Worm (Caenorhabditis elegans) whole organism, L4/young adult: ENCODE results near the gene srlf-9.
"Not testable (repeated sequence)": the region's sequence is repeated elsewhere in the genome, so short reads cannot be mapped to it uniquely, and the experiment has no call there.

Source experiments
- W03F9.2 ChIP-seq: fragments of 150-350 bp; optimal IDR thresholded peaks from 2 replicates; lab custom pipeline; 2014; ENCODE audit warnings: missing biosample characterization, missing genetic modification characterization
- dao-5 ChIP-seq: sonication (generic microtip); optimal IDR thresholded peaks from 2 replicates; lab custom pipeline; 2016; ENCODE audit warnings: missing genotype, missing genetic modification characterization, moderate library complexity, missing compliant biosample characterization
- him-1 ChIP-seq: sonication (generic microtip); optimal IDR thresholded peaks from 2 replicates; lab custom pipeline; 2016; ENCODE audit warnings: missing genotype, missing genetic modification reagents, missing genetic modification characterization, missing compliant biosample characterization

The srlf-9 gene

DNA sequence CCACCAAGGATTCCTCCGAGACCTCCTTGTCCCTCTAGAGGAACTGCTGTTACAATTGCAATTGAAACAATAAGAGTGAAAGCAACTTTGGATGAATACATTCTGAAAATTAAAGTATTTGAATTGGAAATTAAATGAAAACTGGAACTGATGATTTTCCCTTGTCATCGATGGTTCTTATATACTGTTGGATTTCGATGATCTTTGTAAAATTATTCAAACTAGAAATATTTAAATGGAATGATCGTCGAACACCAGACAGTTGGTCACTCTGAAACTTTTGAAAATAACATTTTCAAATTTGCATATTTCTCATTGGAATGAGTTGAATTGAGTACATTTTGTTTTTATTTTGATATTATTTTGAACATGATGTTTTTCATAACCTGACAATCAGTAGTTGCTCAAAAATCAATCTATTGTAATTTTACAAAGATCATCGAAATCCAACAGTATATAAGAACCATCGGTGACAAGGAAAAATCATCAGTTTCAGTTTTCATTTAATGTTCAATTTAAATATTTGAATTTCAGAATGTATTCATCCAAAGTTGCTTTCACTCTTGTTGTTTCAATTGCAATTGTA is at the start of gene srlf-9, which contains the start of gene srlf-10:
Gene srlf-9, minus strand, starts transcription at position 101 of the 586 bp plus-strand sequence.
Gene srlf-10, plus strand, starts transcription at position 536 of the 586 bp plus-strand sequence.
- TF ChIP-seq dao-5 (tag; lab: Kevin White, UChicago); W03F9.2; him-1 (tag; lab: Kevin White, UChicago): not testable (repeated sequence)

- TF ChIP-seq W03F9.2 = no peak
- no peak for TF ChIP-seq dao-5 (tag; lab: Kevin White, UChicago)
- no peak for TF ChIP-seq him-1 (tag; lab: Kevin White, UChicago)
Observed at ce11 chrIII:13439415-13439814, 37.8 kb upstream of the srlf-9 start, which contains the start of gene ciao-2B. ciao-2B (minus strand) TSS chrIII:13439544.

ce11 chrIII:13436843-13437242 is 35.3 kb upstream of the srlf-9 start, which contains the start of gene F45G2.9:
F45G2.9 (minus strand) TSS chrIII:13436943.
- no peak for TF ChIP-seq W03F9.2
- TF ChIP-seq him-1 (tag; lab: Kevin White, UChicago) = no peak
- TF ChIP-seq dao-5 (tag; lab: Kevin White, UChicago) = no peak

DNA sequence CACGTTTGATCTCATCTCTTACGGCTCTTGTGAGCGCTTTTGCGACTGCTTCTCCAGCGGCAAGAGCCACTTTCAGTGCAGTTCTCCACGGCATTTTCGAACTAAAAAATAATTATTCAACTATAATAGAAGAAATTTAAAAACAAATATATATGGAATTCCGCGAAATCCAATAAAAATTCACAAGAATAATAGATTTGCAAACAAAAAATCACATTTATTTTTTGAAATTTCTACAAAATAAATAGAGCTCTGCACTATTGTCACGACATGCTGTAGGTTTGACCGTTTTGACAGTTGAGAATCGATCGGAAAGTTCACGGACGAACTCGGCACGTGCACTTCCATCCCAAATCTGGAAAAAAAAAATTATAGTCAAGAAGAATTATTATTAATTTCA is 34.0 kb upstream of the srlf-9 start, which contains the start of gene F45G2.8:
Gene F45G2.8, minus strand, starts transcription at position 101 of the 400 bp plus-strand sequence.
- TF ChIP-seq dao-5 (tag; lab: Kevin White, UChicago) = no peak
- TF ChIP-seq him-1 (tag; lab: Kevin White, UChicago) = no peak
- no peak for TF ChIP-seq W03F9.2

DNA sequence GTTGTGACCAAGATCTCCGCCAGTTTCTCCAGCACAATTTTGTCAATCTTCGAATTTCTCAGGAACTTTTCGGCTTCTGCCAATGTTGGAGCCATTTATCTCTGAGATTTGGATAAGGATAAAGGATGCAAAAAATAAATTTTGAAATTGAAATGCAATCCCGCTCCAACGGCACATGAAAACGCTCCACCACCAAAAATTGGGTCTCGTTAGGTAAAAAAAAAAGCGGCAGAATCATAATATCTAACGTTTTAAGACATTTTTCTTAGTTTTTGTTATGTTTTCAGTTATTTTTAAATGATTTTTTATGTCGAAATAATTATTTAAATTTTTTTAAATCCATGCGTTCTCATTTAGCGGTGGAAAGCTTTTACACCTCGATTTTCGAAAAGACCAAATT is 32.8 kb upstream of the srlf-9 start, which contains the start of gene F45G2.7:
Gene F45G2.7, minus strand, starts transcription at position 101 of the 400 bp plus-strand sequence.
- no peak for TF ChIP-seq him-1 (tag; lab: Kevin White, UChicago)
- TF ChIP-seq dao-5 (tag; lab: Kevin White, UChicago) = no peak
- TF ChIP-seq W03F9.2 = no peak

ce11 chrIII:13430162-13430561 is 28.6 kb upstream of the srlf-9 start, which contains the start of gene trf-1:
trf-1 (plus strand) TSS chrIII:13430462.
- TF ChIP-seq him-1 (tag; lab: Kevin White, UChicago) (no peak), W03F9.2 (no peak), dao-5 (tag; lab: Kevin White, UChicago) (no peak)

- TF ChIP-seq W03F9.2 (no peak), him-1 (tag; lab: Kevin White, UChicago) (no peak), dao-5 (tag; lab: Kevin White, UChicago) (no peak)
Observed at ce11 chrIII:13429668-13430067, 28.1 kb upstream of the srlf-9 start, which contains the start of gene bli-5. bli-5 (minus strand) TSS chrIII:13429768.

DNA sequence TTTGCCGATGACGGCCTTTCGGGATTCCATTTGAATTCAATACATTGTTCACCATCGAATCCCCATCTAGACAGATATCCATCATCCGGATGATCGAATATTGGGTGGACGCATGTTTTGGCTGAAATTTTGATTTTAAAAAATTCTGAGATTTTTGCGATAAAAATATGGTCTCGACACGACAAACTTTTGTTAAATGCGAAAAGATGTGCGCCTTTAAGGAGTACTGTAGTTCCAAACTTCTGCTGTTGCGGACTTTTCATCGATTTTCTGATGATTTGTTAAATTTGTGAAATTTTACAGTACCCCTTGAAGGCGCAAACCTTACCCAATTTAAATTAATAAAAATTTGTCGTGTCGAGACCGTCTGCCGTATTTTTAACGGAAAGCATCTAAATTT is 26.2 kb upstream of the srlf-9 start:
- TF ChIP-seq dao-5 (tag; lab: Kevin White, UChicago) (no peak), W03F9.2 (no peak), him-1 (tag; lab: Kevin White, UChicago) (no peak)

DNA sequence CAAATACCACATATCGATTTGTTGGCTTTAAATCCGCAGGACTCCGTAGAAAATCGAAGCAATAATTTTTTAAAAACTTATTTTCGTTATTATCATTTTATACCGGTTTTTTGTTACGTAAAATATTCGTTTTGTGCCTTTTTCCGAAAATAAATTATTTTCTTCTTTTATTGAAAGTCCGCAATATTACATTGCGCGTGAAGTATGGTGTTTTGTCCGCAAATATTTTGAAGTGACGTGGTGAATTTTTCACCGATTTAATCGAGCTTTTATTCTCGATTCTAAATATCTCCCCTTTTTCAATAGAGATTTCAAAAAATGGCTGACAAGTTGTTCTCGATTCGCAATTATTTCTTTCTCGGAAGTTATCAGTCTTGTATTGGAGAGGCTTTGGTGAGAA is 24.5 kb upstream of the srlf-9 start, which contains the start of gene cope-1:
Gene cope-1, plus strand, starts transcription at position 229 of the 400 bp plus-strand sequence.
- TF ChIP-seq W03F9.2 = no peak
- no peak for TF ChIP-seq dao-5 (tag; lab: Kevin White, UChicago)
- no peak for TF ChIP-seq him-1 (tag; lab: Kevin White, UChicago)

DNA sequence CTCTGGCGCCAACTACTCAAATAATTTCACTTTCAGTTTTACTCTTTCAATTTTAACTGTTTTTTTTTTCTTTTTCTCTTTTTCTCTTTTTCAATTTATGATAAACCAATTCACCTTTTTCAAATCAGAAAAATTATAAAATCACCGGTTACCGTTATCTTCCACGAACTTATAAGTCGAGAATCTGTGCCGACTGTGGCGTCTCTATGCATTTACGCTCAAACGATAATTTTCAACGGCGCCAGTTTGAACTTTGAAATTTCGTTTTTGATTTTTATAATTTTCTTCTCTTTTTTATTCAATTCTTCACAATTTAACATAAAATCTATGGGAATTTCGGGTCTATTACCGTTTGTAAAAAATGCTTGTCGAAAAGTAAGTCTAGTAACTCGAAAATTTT is 21.8 kb upstream of the srlf-9 start, which contains the start of gene exo-1:
Gene exo-1, plus strand, starts transcription at position 101 of the 400 bp plus-strand sequence.
- no peak for TF ChIP-seq dao-5 (tag; lab: Kevin White, UChicago)
- TF ChIP-seq W03F9.2 = peak; percentile 87

DNA sequence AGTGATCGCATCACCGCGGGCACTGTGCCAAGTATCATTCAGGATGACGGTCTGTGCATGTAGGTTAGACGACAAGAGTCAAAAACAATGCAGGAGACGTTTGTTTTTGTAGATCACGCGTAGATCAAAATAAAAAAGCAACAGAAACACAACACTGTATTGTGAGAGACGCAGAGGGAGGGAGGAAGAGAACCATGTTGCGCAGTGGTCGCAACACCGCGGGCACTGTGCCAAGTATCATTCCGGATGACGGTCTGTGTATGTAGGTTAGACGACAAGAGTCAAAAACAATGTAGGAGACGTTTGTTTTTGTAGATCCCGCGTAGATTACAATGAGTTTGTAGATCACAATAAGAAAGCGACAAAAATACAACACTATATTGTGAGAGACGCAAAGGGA is 17.4 kb upstream of the srlf-9 start:
- TF ChIP-seq W03F9.2 = no peak
- TF ChIP-seq dao-5 (tag; lab: Kevin White, UChicago) = no peak
- no peak for TF ChIP-seq him-1 (tag; lab: Kevin White, UChicago)

DNA sequence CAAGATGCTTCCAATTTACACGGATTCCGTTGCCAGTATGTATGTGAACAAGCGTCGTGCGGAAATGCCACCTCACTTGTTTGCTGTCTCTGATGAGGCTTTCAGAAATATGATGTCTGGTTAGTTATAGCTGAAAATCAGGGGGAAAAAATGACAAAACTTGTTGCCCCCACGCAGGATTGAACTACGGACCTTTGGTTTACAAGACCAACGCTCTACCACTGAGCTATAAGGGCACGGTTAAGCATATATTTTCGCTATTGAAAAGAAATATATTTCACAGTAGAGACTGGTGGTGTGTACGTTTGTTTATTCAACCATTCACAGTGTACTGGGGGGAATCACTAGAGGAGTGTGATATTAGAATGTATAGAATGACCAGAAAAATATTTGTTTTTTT is 9.6 kb upstream of the srlf-9 start:
- no peak for TF ChIP-seq him-1 (tag; lab: Kevin White, UChicago)
- TF ChIP-seq W03F9.2 = no peak
- TF ChIP-seq dao-5 (tag; lab: Kevin White, UChicago) = no peak

ce11 chrIII:13409498-13409897 is 7.9 kb upstream of the srlf-9 start, which contains the start of gene myo-6:
myo-6 (plus strand) TSS chrIII:13409798.
- TF ChIP-seq him-1 (tag; lab: Kevin White, UChicago) (no peak), dao-5 (tag; lab: Kevin White, UChicago) (no peak), W03F9.2 (no peak)

DNA sequence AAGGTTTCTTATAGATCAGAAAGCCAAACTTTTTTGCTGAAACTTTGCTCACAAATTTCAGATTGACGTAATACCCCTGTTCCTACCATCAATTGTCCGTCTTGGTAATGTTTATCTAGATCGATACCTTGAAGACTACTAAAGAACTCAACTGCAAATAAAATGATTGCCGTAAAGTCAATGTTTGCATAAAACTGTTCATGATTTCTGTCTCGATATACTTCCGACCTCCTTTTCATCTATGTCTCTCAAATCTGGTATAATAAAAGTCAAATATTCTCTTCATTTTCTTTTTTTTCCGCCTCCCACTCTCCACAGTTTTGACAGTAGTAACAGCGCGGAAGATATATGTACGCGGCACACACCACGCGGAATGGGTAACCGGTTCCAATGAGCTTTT is 3.9 kb upstream of the srlf-9 start, which contains the start of gene nas-1:
Gene nas-1, plus strand, starts transcription at position 301 of the 400 bp plus-strand sequence.
- TF ChIP-seq him-1 (tag; lab: Kevin White, UChicago) = no peak
- no peak for TF ChIP-seq W03F9.2
- no peak for TF ChIP-seq dao-5 (tag; lab: Kevin White, UChicago)
